Worm (Caenorhabditis elegans): ENCODE results near the gene F10C2.7.

- TF ChIP-seq mdl-1 (tag; optimal IDR thresholded peaks at IDR 0.05), result peak; percentile 27 to 34
- TF ChIP-seq nhr-25 (tag; optimal IDR thresholded peaks at IDR 0.05), result peak; percentile 44
- TF ChIP-seq zag-1 (tag; optimal IDR thresholded peaks at IDR 0.05), result no peak
- no peak for TF ChIP-seq nhr-23 (tag; optimal IDR thresholded peaks at IDR 0.05)
- TF ChIP-seq elt-3 (tag; optimal IDR thresholded peaks at IDR 0.05), result no peak
Observed at ce11 chrV:12071483-12071882, 17.8 kb downstream of the F10C2.7 start.

All from whole organism, L2 larva.